Worm (Caenorhabditis elegans) whole organism, L4/young adult: ENCODE measurements around the gene catp-4.

ENCODE experiments used
- dao-5 ChIP-seq: sonication (generic microtip); optimal IDR thresholded peaks from 2 replicates; lab custom pipeline; 2016; ENCODE audit warnings: missing genotype, missing genetic modification characterization, moderate library complexity, missing compliant biosample characterization
- him-1 ChIP-seq: sonication (generic microtip); optimal IDR thresholded peaks from 2 replicates; lab custom pipeline; 2016; ENCODE audit warnings: missing genotype, missing genetic modification reagents, missing genetic modification characterization, missing compliant biosample characterization

DNA sequence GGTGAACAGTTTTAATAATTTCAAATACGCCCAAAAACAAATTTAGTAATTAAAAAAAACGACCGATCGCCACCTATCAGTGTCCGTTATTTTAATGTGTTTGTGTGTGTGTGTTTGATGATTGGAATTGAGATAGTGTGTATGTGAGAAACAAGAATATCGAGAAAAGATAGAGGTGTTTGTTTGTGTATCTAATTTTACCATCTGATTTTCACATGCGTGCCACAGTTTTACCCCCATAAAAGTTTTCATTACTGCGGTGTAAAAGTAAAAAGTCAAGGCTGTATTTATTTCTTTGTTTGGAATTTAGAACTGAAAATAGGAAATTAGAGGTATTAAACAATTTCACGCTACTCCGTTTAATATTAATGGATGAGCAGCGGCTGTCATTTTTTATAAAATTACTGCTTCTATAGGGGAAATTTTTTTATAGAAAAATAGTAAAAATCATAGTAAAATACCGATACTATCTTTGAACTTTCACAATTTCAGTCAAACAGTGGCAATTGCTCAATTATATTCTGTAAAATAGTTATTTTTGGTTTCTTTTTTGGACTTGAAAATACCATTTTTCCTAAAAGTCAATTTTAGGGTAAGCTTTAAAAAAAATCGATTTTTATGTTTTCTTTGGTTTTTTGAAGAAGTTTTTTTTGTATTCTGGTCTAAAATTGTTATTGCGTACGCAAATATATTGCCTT is 6.7 kb downstream of the catp-4 start:
- TF ChIP-seq him-1 (tag; lab: Kevin White, UChicago) (no peak), dao-5 (tag; lab: Kevin White, UChicago) (no peak)
